Fruit fly (Drosophila melanogaster) S2 (cell line): ENCODE data around the gene CG15365.

Source experiments
- CG8478 ChIP-seq: fragments of >200 bp; optimal IDR thresholded peaks from 2 replicates; lab custom pipeline; 2018
- CTCF ChIP-seq, 2 experiments: fragments of >200 bp; optimal IDR thresholded peaks; 2 replicates each; lab custom pipeline; 2018

dm6 chrX:9012722-9013121 lies 55.1 kb downstream of the CG15365 start:
- TF ChIP-seq CTCF (optimal IDR thresholded peaks at IDR 0.05; lab: Kevin White, UChicago): no peak
- no peak for TF ChIP-seq CG8478
